Worm (Caenorhabditis elegans): Measurements from ENCODE around the gene pah-1.

Gene pah-1

ce11 chrII:8714913-8715447, 51.8 kb downstream of the pah-1 start, which contains the start of the genes rab-21 and T01B7.13:
TSS of gene rab-21 (minus strand) at chrII:8715013.
TSS of gene T01B7.13 (plus strand) at chrII:8715397.
- no peak for TF ChIP-seq ceh-45 (GFP tag; IDR thresholded peaks at IDR 0.05)
- no peak for TF ChIP-seq ttx-3 (tag; optimal IDR thresholded peaks at IDR 0.05)
- TF ChIP-seq C38D4.7 (GFP tag; optimal IDR thresholded peaks at IDR 0.05), result no peak
- TF ChIP-seq unc-42 (tag; optimal IDR thresholded peaks at IDR 0.05), result no peak
- no peak for TF ChIP-seq lim-6 (tag; optimal IDR thresholded peaks at IDR 0.05)
- no peak for TF ChIP-seq ceh-22 (tag; optimal IDR thresholded peaks at IDR 0.05)
- no peak for TF ChIP-seq ceh-31 (tag; optimal IDR thresholded peaks at IDR 0.05)
- no peak for TF ChIP-seq nfya-1 (tag; optimal IDR thresholded peaks at IDR 0.05)
